Fruit fly (Drosophila melanogaster) whole organism, adult: Measurements from ENCODE around the gene sn.

Experiments used
- CG11617 ChIP-seq: fragments of 200-800 bp; sonication (Bioruptor generic); optimal IDR thresholded peaks from 2 replicates; lab custom pipeline; 2017; ENCODE audit warnings: mild to moderate bottlenecking, missing biosample characterization, missing genetic modification reagents, missing genetic modification characterization
- CG12768 ChIP-seq: fragments of 200-800 bp; sonication (Bioruptor generic); optimal IDR thresholded peaks from 2 replicates; lab custom pipeline; 2017; ENCODE audit warnings: missing biosample characterization, missing genetic modification characterization, mild to moderate bottlenecking, moderate library complexity, missing genetic modification reagents
- CG14711 ChIP-seq: fragments of 200-800 bp; sonication (Bioruptor generic); optimal IDR thresholded peaks from 2 replicates; lab custom pipeline; 2018; ENCODE audit warnings: missing biosample characterization, mild to moderate bottlenecking, missing genetic modification characterization, moderate library complexity
- CG1620 ChIP-seq: fragments of 200-800 bp; sonication (Bioruptor generic); optimal IDR thresholded peaks from 2 replicates; lab custom pipeline; 2016; ENCODE audit warnings: missing biosample characterization, missing genetic modification characterization
- CG33017 ChIP-seq: fragments of 200-800 bp; sonication (Bioruptor generic); optimal IDR thresholded peaks from 2 replicates; lab custom pipeline; 2018; ENCODE audit warnings: missing biosample characterization, mild to moderate bottlenecking, missing genetic modification characterization, moderate library complexity
- CG5204 ChIP-seq: fragments of 200-800 bp; sonication (Bioruptor generic); optimal IDR thresholded peaks from 2 replicates; lab custom pipeline; 2016; ENCODE audit warnings: missing biosample characterization, missing genetic modification characterization
- CG7045 ChIP-seq: fragments of 200-800 bp; sonication (Bioruptor generic); optimal IDR thresholded peaks from 2 replicates; lab custom pipeline; 2017; ENCODE audit warnings: missing biosample characterization, mild to moderate bottlenecking, missing genetic modification characterization
- CG7101 ChIP-seq: fragments of 200-800 bp; sonication (Bioruptor generic); optimal IDR thresholded peaks from 2 replicates; lab custom pipeline; 2018; ENCODE audit warnings: missing biosample characterization, mild to moderate bottlenecking, missing genetic modification characterization, moderate library complexity
- Clk ChIP-seq: fragments of 200-800 bp; sonication (Bioruptor generic); optimal IDR thresholded peaks from 2 replicates; lab custom pipeline; 2017; ENCODE audit warnings: missing biosample characterization, missing genetic modification characterization
- Crg-1 ChIP-seq: fragments of 200-800 bp; sonication (Bioruptor generic); optimal IDR thresholded peaks from 2 replicates; lab custom pipeline; 2016; ENCODE audit warnings: missing biosample characterization, missing genetic modification characterization
- Hr96 ChIP-seq: fragments of 200-800 bp; sonication (Bioruptor generic); optimal IDR thresholded peaks from 2 replicates; lab custom pipeline; 2016; ENCODE audit warnings: missing biosample characterization, missing genetic modification characterization
- Mnt ChIP-seq: fragments of 200-800 bp; sonication (Bioruptor generic); optimal IDR thresholded peaks from 2 replicates; lab custom pipeline; 2016; ENCODE audit warnings: missing biosample characterization, mild to moderate bottlenecking, missing genetic modification characterization
- bab1 ChIP-seq: fragments of 200-800 bp; sonication (Bioruptor generic); optimal IDR thresholded peaks from 3 replicates; lab custom pipeline; 2019; ENCODE audit warnings: missing biosample characterization, mild to moderate bottlenecking, missing genetic modification characterization, moderate library complexity
- cic ChIP-seq: fragments of 200-800 bp; sonication (Bioruptor generic); optimal IDR thresholded peaks from 2 replicates; lab custom pipeline; 2017; ENCODE audit warnings: missing biosample characterization, mild to moderate bottlenecking, missing genetic modification characterization, moderate library complexity
- cnc ChIP-seq, 2 experiments: fragments of >200 bp; optimal IDR thresholded peaks; 2 replicates each; lab custom pipeline; 2017
- kay ChIP-seq: fragments of 200-800 bp; sonication (Bioruptor generic); peaks from one replicate; lab custom pipeline; 2016; ENCODE audit warnings: missing biosample characterization, missing genetic modification characterization, borderline replicate concordance
- ovo ChIP-seq: fragments of 200-800 bp; sonication (Bioruptor generic); optimal IDR thresholded peaks from 2 replicates; lab custom pipeline; 2016; ENCODE audit warnings: missing biosample characterization, missing genetic modification characterization
- pad ChIP-seq: fragments of 200-800 bp; sonication (Bioruptor generic); optimal IDR thresholded peaks from 3 replicates; lab custom pipeline; 2017; ENCODE audit warnings: missing biosample characterization, missing genetic modification characterization, mild to moderate bottlenecking, moderate library complexity, missing genetic modification reagents
- tj ChIP-seq: fragments of 200-800 bp; sonication (Bioruptor generic); optimal IDR thresholded peaks from 3 replicates; lab custom pipeline; 2017; ENCODE audit warnings: missing biosample characterization, mild to moderate bottlenecking, missing genetic modification characterization, moderate library complexity
- toe ChIP-seq: fragments of 200-800 bp; sonication (Bioruptor generic); optimal IDR thresholded peaks from 2 replicates; lab custom pipeline; 2016; ENCODE audit warnings: missing biosample characterization, missing genetic modification characterization

sn gene

DNA sequence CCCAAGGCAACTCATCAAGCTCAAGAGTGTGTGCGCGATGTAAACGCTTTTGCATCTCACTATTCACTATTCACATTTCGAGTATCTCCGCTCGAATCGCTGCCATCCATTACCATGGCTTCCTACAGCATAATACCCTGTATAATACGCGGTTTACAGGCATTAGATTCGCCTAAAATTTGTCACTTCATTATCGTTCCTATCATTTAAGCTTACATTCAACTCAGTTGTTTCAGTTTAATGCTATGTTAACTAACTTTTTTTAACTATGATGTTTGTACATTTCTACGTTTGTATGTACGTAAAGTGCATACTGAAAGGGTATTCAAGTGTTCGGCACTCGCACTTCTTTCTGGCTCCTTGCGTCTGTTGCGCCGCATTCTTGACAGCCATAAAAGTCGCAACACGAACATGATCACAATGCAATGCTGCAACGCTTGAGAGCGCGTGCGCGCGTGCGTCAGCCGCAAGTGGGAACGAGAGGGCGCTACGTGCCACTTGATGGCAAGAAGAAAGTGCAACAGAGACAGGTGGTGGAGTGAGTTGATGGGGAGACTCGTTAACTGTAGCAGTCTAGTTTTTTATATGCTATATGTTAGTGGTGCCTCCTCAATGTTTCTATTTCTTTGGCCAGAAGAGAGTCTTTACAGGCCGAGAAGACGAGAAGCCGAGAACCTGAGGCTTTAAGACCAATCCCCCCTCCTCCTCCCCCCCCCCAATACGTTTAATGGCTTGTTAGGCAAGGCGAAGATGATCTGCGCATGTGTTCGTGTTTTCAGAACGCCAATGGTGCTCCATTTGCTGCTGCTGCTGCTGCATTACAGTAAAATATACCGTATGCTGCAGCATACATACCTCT, 13.4 kb downstream of the sn start:
- TF ChIP-seq bab1 (GFP tag; lab: Kevin White, UChicago) = no peak
- TF ChIP-seq ovo (GFP tag; lab: Kevin White, UChicago) = no peak
- no peak for TF ChIP-seq CG5204
- no peak for TF ChIP-seq Crg-1 (GFP tag; lab: Kevin White, UChicago)
- TF ChIP-seq CG11617 (GFP tag; lab: Kevin White, UChicago) = no peak
- TF ChIP-seq tj = no peak
- no peak for TF ChIP-seq Hr96 (GFP tag; lab: Kevin White, UChicago)
- no peak for TF ChIP-seq Mnt (GFP tag; lab: Kevin White, UChicago)

DNA sequence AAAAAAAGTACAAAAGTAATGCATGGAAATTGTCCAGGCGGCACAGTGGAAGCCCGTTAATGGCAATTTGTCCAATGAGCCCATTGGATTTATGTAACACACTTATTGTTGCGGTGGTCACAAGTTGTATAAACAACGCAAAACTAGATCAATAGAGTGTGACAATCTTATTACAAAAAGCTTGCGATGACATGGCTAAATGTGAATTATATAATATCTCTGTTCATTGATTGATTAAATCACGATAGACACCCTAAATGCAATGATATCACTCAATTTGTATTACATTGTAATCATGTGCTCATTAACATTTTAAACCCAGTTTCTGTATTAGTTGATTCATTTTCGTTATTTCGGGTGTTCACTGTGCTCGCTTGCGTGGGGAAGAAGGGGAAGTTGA, 14.2 kb downstream of the sn start:
- TF ChIP-seq CG1620 (GFP tag; lab: Kevin White, UChicago) = no peak
- TF ChIP-seq Hr96 (GFP tag; lab: Kevin White, UChicago) = no peak
- no peak for TF ChIP-seq ovo (GFP tag; lab: Kevin White, UChicago)
- no peak for TF ChIP-seq CG11617 (GFP tag; lab: Kevin White, UChicago)
- TF ChIP-seq cnc (optimal IDR thresholded peaks at IDR 0.05; lab: Kevin White, UChicago) = no peak
- no peak for TF ChIP-seq Crg-1 (GFP tag; lab: Kevin White, UChicago)
- TF ChIP-seq CG33017 (tag; lab: Kevin White, UChicago) = no peak
- no peak for TF ChIP-seq tj

DNA sequence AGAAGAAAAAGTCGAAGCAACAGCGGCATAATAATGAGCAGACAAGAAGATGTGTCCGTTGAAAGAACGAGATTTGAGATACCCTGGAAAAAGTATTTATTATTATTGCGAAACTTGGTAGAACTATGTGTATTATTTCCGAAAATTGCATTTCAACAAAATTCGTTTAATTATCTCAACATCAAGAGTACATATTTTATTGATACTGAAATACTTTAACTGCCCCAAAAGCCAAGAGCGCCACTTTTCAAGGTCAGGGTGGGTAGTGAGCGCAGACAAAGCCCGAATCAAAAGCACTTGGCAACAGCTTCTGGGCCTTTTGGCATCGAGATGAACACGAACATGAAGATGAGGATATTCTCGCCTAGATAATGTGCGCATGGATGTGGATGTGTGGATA, 15.4 kb downstream of the sn start:
- TF ChIP-seq cic = no peak
- TF ChIP-seq CG12768 (GFP tag; lab: Kevin White, UChicago) = no peak
- TF ChIP-seq CG14711 (tag; lab: Kevin White, UChicago) = no peak
- no peak for TF ChIP-seq Crg-1 (GFP tag; lab: Kevin White, UChicago)
- no peak for TF ChIP-seq bab1 (GFP tag; lab: Kevin White, UChicago)
- TF ChIP-seq tj = no peak
- no peak for TF ChIP-seq Mnt (GFP tag; lab: Kevin White, UChicago)
- TF ChIP-seq CG5204 = no peak
- no peak for TF ChIP-seq pad (GFP tag; lab: Kevin White, UChicago)
- no peak for TF ChIP-seq toe
- no peak for TF ChIP-seq cnc (optimal IDR thresholded peaks at IDR 0.05; lab: Kevin White, UChicago)

DNA sequence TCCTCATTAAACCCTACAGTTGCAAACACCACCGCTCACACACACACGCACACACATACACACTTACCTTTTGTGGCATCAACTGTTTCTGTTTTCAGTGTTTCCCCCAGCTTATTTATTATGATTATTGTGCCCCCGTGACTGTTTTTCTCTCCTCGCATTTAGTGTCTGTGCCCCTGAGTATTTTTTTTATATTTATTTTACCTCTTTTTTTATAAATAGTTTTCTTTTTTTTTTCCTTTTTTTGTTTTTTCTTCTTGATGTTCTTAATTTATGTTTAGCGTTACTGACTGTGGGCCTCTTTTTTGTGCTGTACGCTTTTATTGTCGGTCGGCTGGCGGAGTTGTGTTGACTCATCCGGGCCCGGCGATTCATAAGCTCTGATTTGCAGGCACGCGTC, 17.0 kb downstream of the sn start:
- TF ChIP-seq Mnt (GFP tag; lab: Kevin White, UChicago) = no peak
- TF ChIP-seq CG12768 (GFP tag; lab: Kevin White, UChicago) = no peak

DNA sequence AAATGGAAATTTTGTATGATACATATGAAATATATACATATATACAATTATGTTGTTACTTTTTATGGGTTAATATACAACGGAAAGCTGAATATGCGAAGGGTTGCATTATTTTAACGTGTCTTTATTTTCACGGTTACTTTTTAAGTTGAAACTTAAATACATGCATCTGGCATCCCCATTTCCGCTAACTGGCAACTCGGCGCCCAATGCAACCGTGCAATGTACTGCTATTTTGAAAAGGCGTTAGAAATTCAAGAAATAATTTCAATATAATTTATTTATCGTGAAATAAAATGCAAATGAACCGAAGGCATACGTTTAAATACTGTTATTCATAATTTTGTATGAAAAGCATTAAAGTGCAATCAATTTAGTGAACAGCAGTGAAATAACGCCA, 22.7 kb downstream of the sn start:
- TF ChIP-seq CG33017 (tag; lab: Kevin White, UChicago) (no peak), CG1620 (GFP tag; lab: Kevin White, UChicago) (peak; percentile 4), CG7101 (tag; lab: Kevin White, UChicago) (no peak), CG5204 (no peak), CG7045 (GFP tag; lab: Kevin White, UChicago) (no peak), bab1 (GFP tag; lab: Kevin White, UChicago) (peak; percentile 31), cic (no peak), Crg-1 (GFP tag; lab: Kevin White, UChicago) (no peak), Hr96 (GFP tag; lab: Kevin White, UChicago) (no peak), toe (no peak), CG11617 (GFP tag; lab: Kevin White, UChicago) (no peak), kay (no peak), cnc (optimal IDR thresholded peaks at IDR 0.05; lab: Kevin White, UChicago) (no peak), CG12768 (GFP tag; lab: Kevin White, UChicago) (no peak), CG14711 (tag; lab: Kevin White, UChicago) (no peak), Clk (GFP tag; lab: Kevin White, UChicago) (no peak), tj (peak; percentile 20), pad (GFP tag; lab: Kevin White, UChicago) (no peak), Mnt (GFP tag; lab: Kevin White, UChicago) (no peak), ovo (GFP tag; lab: Kevin White, UChicago) (no peak)

DNA sequence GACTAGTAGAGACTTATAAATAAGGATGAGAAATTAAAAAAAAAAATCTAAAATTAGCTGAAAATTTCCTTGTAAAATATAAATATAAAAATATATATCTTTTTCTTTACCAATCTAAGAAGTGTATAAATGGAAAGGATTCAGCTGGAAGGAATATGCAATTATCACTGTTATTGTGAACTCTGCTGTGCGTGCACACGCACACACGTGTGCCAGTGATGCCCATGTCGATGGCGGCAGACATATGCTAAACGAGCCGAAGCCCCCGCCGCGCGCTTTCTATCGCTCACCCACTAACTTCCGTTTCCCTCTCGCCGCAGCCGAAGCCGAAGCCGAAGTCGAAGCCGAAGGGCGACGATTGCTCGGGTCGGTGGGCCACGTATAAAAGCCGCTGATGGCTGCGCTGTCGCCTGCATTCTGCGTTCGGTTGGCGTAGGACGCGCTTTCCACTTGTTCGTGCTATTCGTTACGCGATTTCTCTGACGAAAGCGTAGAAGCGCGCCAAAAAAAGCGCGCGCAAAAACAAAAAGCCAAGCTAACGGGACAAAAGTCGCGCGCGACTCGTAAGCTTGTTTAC, 31.4 kb downstream of the sn start, which contains the start of gene Tbh:
Gene Tbh, plus strand, starts transcription at position 527 of the 577 bp plus-strand sequence.
- TF ChIP-seq CG33017 (tag; lab: Kevin White, UChicago) (no peak), tj (no peak), CG7045 (GFP tag; lab: Kevin White, UChicago) (no peak), Mnt (GFP tag; lab: Kevin White, UChicago) (no peak), Hr96 (GFP tag; lab: Kevin White, UChicago) (no peak)

DNA sequence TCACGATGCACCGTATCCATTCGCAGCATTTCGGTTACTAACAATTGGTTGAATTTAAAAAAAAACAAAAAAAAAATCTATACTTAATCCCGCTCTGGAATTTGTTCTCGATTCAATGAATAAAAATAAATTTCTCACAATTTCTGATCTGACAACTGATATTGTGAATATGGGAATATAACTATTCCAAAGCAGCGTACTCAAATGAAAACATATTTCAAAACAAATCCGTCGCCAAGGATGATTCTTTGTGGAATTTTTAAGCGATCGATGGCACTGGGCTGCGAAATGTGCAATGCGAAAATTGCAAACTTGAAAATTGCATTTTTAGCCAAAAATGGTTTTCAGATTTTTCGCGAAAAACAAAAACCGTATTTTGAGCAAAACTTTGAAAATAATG, 57.4 kb downstream of the sn start, which contains the start of gene CG15333:
Gene CG15333, minus strand, starts transcription at position 101 of the 400 bp plus-strand sequence.
- TF ChIP-seq CG11617 (GFP tag; lab: Kevin White, UChicago) (no peak), Crg-1 (GFP tag; lab: Kevin White, UChicago) (no peak), tj (no peak), bab1 (GFP tag; lab: Kevin White, UChicago) (no peak), cnc (optimal IDR thresholded peaks at IDR 0.05; lab: Kevin White, UChicago) (no peak), ovo (GFP tag; lab: Kevin White, UChicago) (no peak)
